Worm (Caenorhabditis elegans): Measurements from ENCODE around the gene set-9.

DNA sequence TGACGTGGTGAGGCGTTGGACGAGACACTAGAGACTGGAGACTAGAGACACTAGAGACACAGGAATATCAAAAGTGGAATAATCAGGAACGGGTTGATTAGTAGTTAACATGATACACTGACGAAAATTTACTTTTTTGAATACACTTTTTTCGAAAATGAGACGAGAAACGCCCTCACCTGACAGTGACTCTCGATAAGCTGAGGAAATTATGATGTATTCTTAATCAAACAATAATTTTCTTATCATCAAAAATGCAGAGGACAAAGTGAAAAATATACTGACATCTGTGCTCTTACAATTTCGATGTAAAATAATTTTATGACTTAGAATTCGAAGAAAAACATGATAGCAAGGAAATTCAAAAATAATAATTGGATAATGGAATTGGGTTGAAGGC lies 48.3 kb upstream of the set-9 start:
- TF ChIP-seq nhr-76 (tag; optimal IDR thresholded peaks at IDR 0.05) (no peak), ztf-11 (tag; optimal IDR thresholded peaks at IDR 0.05) (no peak), ceh-82 (tag; optimal IDR thresholded peaks at IDR 0.05) (no peak), unc-62 (GFP tag; optimal IDR thresholded peaks at IDR 0.05) (no peak), nhr-237 (tag; optimal IDR thresholded peaks at IDR 0.05) (no peak), nhr-12 (tag; optimal IDR thresholded peaks at IDR 0.05) (no peak), elt-1 (tag; optimal IDR thresholded peaks at IDR 0.05) (no peak)

All from whole organism, L3 larva.